3 worm cellular contexts compared by ENCODE assay signal in the genomic region with DNA sequence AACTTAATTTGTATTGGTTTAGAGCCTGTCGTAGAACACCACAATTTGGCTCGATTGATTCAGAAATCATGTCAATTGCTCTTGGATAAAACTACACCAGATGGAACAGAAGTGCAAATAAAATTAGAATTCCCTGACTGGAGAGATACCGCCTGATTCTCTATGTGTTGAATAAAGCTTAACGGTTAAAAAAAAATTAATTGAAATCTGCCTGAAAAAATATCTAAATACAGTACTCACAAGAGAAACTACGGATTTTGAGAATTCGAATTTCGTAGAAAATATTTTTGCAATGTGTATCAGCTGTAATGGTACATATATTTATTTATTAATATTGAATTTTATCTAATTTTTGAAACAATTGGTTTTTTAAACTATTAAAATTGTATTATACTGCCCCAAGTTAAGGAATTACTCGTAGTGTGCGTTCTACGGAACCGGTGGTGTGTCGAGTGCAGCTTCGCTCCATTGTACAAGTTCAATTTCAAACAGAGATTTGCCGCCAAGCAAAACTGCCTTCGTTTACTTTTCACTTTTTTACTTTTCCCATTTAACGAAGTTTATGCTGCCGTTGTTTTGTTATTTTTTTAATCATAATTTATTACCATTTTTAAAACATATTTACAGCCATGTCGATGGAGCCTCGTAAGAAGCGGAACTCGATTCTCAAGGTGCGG.
TF ChIP-seq lines count a peak whose summit lies in the region.

A gene (plus strand): TSS at position 626 of the 677 bp plus-strand sequence.

TF ChIP-seq in whole organism, L4 larva, 104 proteins besides CTCF, POLR2A, EP300 and RAD21 (continued from another document):
- TF ChIP-seq lin-29 (GFP tag; IDR thresholded peaks at IDR 0.05; lab: Robert Waterston, UW) = no peak
- TF ChIP-seq zip-2 (tag; optimal IDR thresholded peaks at IDR 0.05; lab: Kevin White, UChicago) = no peak
- TF ChIP-seq hif-1 (tag; optimal IDR thresholded peaks at IDR 0.05; lab: Kevin White, UChicago) = peak in 1 of 2 experiments; percentile 69
- TF ChIP-seq R02D3.7 (tag; optimal IDR thresholded peaks at IDR 0.05; lab: Kevin White, UChicago) = no peak
- TF ChIP-seq dmd-8 (GFP tag; IDR thresholded peaks at IDR 0.05; lab: Robert Waterston, UW) = no peak
- no peak for TF ChIP-seq lsy-2 (tag; optimal IDR thresholded peaks at IDR 0.05; lab: Kevin White, UChicago)
- TF ChIP-seq lin-13 (GFP tag; optimal IDR thresholded peaks at IDR 0.05; lab: Kevin White, UChicago) = peak; percentile 69
- TF ChIP-seq lin-38 (GFP tag; IDR thresholded peaks at IDR 0.05; lab: Robert Waterston, UW) = peak; percentile 94
- peak; percentile 75 for TF ChIP-seq dpl-1 (GFP tag; optimal IDR thresholded peaks at IDR 0.05; lab: Kevin White, UChicago)
- no peak for TF ChIP-seq lim-7 (GFP tag; IDR thresholded peaks at IDR 0.05; lab: Robert Waterston, UW)
- TF ChIP-seq ceh-32 (tag; optimal IDR thresholded peaks at IDR 0.05; lab: Kevin White, UChicago; ENCODE audit: poor library complexity) = no peak
- TF ChIP-seq pqm-1 (tag; optimal IDR thresholded peaks at IDR 0.05; lab: Kevin White, UChicago) = no peak
- no peak for TF ChIP-seq set-16 (GFP tag; IDR thresholded peaks at IDR 0.05; lab: Robert Waterston, UW)
- TF ChIP-seq lir-3 (tag; optimal IDR thresholded peaks at IDR 0.05; lab: Kevin White, UChicago) = no peak
- TF ChIP-seq dmd-9 (GFP tag; IDR thresholded peaks at IDR 0.05; lab: Robert Waterston, UW) = no peak
- TF ChIP-seq ctbp-1 (GFP tag; IDR thresholded peaks at IDR 0.05; lab: Robert Waterston, UW) = no peak
- no peak for TF ChIP-seq egl-27 (tag; optimal IDR thresholded peaks at IDR 0.05; lab: Kevin White, UChicago)
- peak; percentile 19 for TF ChIP-seq nhr-25 (tag; optimal IDR thresholded peaks at IDR 0.05; lab: Kevin White, UChicago; ENCODE audit: borderline replicate concordance, insufficient read depth)
- TF ChIP-seq unc-62 (GFP tag; optimal IDR thresholded peaks at IDR 0.05 in 1 of 2; lab: Kevin White, UChicago) = no peak
- no peak for TF ChIP-seq unc-62 (tag; optimal IDR thresholded peaks at IDR 0.05; lab: Kevin White, UChicago)
- TF ChIP-seq Y48G9A.11 (GFP tag; IDR thresholded peaks at IDR 0.05; lab: Robert Waterston, UW) = peak; percentile 48; the same call in 1 of the 2 replicates
- no peak for TF ChIP-seq daf-12 (tag; optimal IDR thresholded peaks at IDR 0.05; lab: Kevin White, UChicago)
- no peak for TF ChIP-seq ztf-11 (tag; optimal IDR thresholded peaks at IDR 0.05; lab: Kevin White, UChicago)
- TF ChIP-seq daf-8 (GFP tag; IDR thresholded peaks at IDR 0.05; lab: Robert Waterston, UW) = no peak
TF ChIP-seq in whole organism, L4 larva: peak in this region for 12.

TF ChIP-seq in whole organism, late embryonic, 69 proteins besides CTCF, POLR2A, EP300 and RAD21 (continued from another document):
- TF ChIP-seq dve-1 (tag; optimal IDR thresholded peaks at IDR 0.05; lab: Kevin White, UChicago) = no peak
- TF ChIP-seq ref-2 (tag; optimal IDR thresholded peaks at IDR 0.05; lab: Kevin White, UChicago) = no peak
- TF ChIP-seq dmd-4 (tag; optimal IDR thresholded peaks at IDR 0.05; lab: Kevin White, UChicago; ENCODE audit: borderline replicate concordance) = no peak
- no peak for TF ChIP-seq npax-4 (tag; optimal IDR thresholded peaks at IDR 0.05; lab: Kevin White, UChicago)
- peak; percentile 79 for TF ChIP-seq elt-2 (tag; optimal IDR thresholded peaks at IDR 0.05; lab: Kevin White, UChicago)
- no peak for TF ChIP-seq eyg-1 (tag; optimal IDR thresholded peaks at IDR 0.05; lab: Kevin White, UChicago)
- TF ChIP-seq unc-42 (tag; optimal IDR thresholded peaks at IDR 0.05; lab: Kevin White, UChicago) = no peak
- peak; percentile 25 for TF ChIP-seq tbx-7 (tag; optimal IDR thresholded peaks at IDR 0.05; lab: Kevin White, UChicago)
- no peak for TF ChIP-seq T23F11.4 (GFP tag; optimal IDR thresholded peaks at IDR 0.05; lab: Kevin White, UChicago)
- no peak for TF ChIP-seq unc-3 (GFP tag; conservative IDR thresholded peaks at IDR 0.05; lab: Robert Waterston, UW)
- TF ChIP-seq unc-3 (tag; optimal IDR thresholded peaks at IDR 0.05; lab: Kevin White, UChicago) = peak; percentile 21
- no peak for TF ChIP-seq mec-3 (tag; optimal IDR thresholded peaks at IDR 0.05; lab: Kevin White, UChicago; ENCODE audit: borderline replicate concordance)
- no peak for TF ChIP-seq sdc-2 (tag; optimal IDR thresholded peaks at IDR 0.05; lab: Kevin White, UChicago)
- TF ChIP-seq sox-2 (GFP tag; IDR thresholded peaks at IDR 0.05; lab: Robert Waterston, UW) = no peak
- TF ChIP-seq tbx-2 (tag; optimal IDR thresholded peaks at IDR 0.05; lab: Kevin White, UChicago) = peak; percentile 82
- peak; percentile 65 for TF ChIP-seq ets-4 (tag; optimal IDR thresholded peaks at IDR 0.05; lab: Kevin White, UChicago)
- TF ChIP-seq C38D4.7 (GFP tag; optimal IDR thresholded peaks at IDR 0.05; lab: Kevin White, UChicago) = peak; percentile 7
- peak; percentile 68 for TF ChIP-seq ceh-2 (tag; optimal IDR thresholded peaks at IDR 0.05; lab: Kevin White, UChicago)
- no peak for TF ChIP-seq che-1 (tag; optimal IDR thresholded peaks at IDR 0.05; lab: Kevin White, UChicago)
- TF ChIP-seq pha-2 (tag; optimal IDR thresholded peaks at IDR 0.05; lab: Kevin White, UChicago) = peak; percentile 40
- TF ChIP-seq ceh-34 (tag; optimal IDR thresholded peaks at IDR 0.05; lab: Kevin White, UChicago) = peak; percentile 38
- TF ChIP-seq hlh-13 (GFP tag; optimal IDR thresholded peaks at IDR 0.05; lab: Kevin White, UChicago) = no peak
- TF ChIP-seq ceh-24 (tag; optimal IDR thresholded peaks at IDR 0.05; lab: Kevin White, UChicago) = no peak
- TF ChIP-seq K09A11.1 (tag; optimal IDR thresholded peaks at IDR 0.05; lab: Kevin White, UChicago; ENCODE audit: insufficient read depth) = no peak
- peak; percentile 69 for TF ChIP-seq ceh-14 (tag; optimal IDR thresholded peaks at IDR 0.05; lab: Kevin White, UChicago)
- TF ChIP-seq gmeb-2 (tag; optimal IDR thresholded peaks at IDR 0.05; lab: Kevin White, UChicago) = no peak
- TF ChIP-seq ztf-16 (tag; optimal IDR thresholded peaks at IDR 0.05; lab: Kevin White, UChicago) = no peak

TF ChIP-seq in whole organism, mixed stage, embryonic, 35 proteins besides CTCF, POLR2A, EP300 and RAD21 (continued from another document):
- no peak for TF ChIP-seq unc-120 (tag; optimal IDR thresholded peaks at IDR 0.05; lab: Kevin White, UChicago; ENCODE audit: poor library complexity, severe bottlenecking)
- no peak for TF ChIP-seq snpc-4 (tag; optimal IDR thresholded peaks at IDR 0.05; lab: Kevin White, UChicago)
- TF ChIP-seq ces-1 (GFP tag; optimal IDR thresholded peaks at IDR 0.05; lab: Kevin White, UChicago) = peak; percentile 42
- no peak for TF ChIP-seq lin-32 (GFP tag; optimal IDR thresholded peaks at IDR 0.05; lab: Kevin White, UChicago)
- no peak for TF ChIP-seq zip-8 (tag; optimal IDR thresholded peaks at IDR 0.05; lab: Kevin White, UChicago)
- TF ChIP-seq drap-1 (GFP tag; optimal IDR thresholded peaks at IDR 0.05; lab: Kevin White, UChicago) = peak; percentile 30
